Fruit fly (Drosophila melanogaster): ENCODE data around the gene CG8353.
A peak's percentile ranks its signal among the peaks of the same experiment; 100 is the strongest.

CG8353 gene

DNA sequence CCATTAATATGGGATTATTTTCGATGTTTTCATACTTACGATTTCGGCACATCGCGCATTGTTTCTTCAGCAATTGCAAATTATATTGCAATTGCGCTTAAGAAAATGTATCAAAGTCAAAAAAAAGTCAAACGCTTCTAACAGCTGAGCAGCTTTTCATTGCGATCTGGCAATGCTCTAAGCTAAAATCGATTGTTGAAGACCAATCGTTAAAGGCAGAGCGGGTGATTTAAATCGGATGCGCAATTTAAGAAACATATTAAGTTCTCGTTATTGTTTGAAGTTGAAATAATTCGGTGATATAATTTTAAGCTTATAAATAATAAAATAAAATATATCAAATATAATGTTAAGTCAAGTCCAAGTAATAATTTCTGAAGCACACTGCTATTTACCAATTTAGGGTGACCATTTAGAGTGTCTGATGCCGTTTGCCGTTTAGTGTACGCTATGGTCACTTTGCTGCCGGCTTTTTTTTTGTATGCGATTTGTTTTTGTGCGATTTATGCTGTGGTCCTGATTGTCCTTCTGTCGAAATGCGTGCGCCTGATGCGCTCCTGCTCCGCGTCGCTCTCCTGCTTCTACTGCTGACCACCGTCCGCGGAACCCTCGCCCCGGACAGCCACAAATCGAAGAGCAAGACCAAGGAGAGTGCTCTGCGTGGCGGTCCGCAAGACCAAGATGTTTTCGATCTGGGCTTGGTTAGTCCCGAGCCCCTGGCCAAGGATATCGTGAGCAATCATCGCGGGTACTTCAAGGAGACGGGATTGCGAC is 16.9 kb upstream of the CG8353 start, which contains the start of the genes CG8475 and CG8460:
TSS of gene CG8475 (minus strand) at position 162 of the 774 bp plus-strand sequence.
TSS of gene CG8460 (plus strand) at position 437 of the 774 bp plus-strand sequence.
- peak; percentile 18 for TF ChIP-seq Sin3A (optimal IDR thresholded peaks at IDR 0.05)
- TF ChIP-seq nerfin-2 (GFP tag; IDR thresholded peaks at IDR 0.05; ENCODE audit: partially characterized antibody) = no peak
- TF ChIP-seq crp (GFP tag; optimal IDR thresholded peaks at IDR 0.05) = peak; percentile 33 to 90
- no peak for TF ChIP-seq Ssrp (tag; optimal IDR thresholded peaks at IDR 0.05)
- no peak for TF ChIP-seq Spps (tag; optimal IDR thresholded peaks at IDR 0.05)
- TF ChIP-seq vvl (GFP tag; IDR thresholded peaks at IDR 0.05) = no peak
- TF ChIP-seq amos (GFP tag; IDR thresholded peaks at IDR 0.05; ENCODE audit: partially characterized antibody) = peak; percentile 35; the same call in 1 of the 2 replicates
- no peak for TF ChIP-seq Fer1 (GFP tag; optimal IDR thresholded peaks at IDR 0.05)
- no peak for TF ChIP-seq CG31441 (GFP tag; IDR thresholded peaks at IDR 0.05)
- TF ChIP-seq Dfd (GFP tag; optimal IDR thresholded peaks at IDR 0.05) = no peak
- TF ChIP-seq p53 (GFP tag; optimal IDR thresholded peaks at IDR 0.05) = no peak
- no peak for TF ChIP-seq dmrt11E (tag; optimal IDR thresholded peaks at IDR 0.05)
- TF ChIP-seq Ets65A (GFP tag) = peak; percentile 12
- TF ChIP-seq bbx (GFP tag; IDR thresholded peaks at IDR 0.05; ENCODE audit: partially characterized antibody) = no peak
- TF ChIP-seq Hmr (GFP tag; optimal IDR thresholded peaks at IDR 0.05) = no peak
- no peak for TF ChIP-seq CG33213 (GFP tag; optimal IDR thresholded peaks at IDR 0.05)
- peak; percentile 57 for TF ChIP-seq pzg (GFP tag; optimal IDR thresholded peaks at IDR 0.05)
- no peak for TF ChIP-seq ewg (GFP tag; optimal IDR thresholded peaks at IDR 0.05)
- TF ChIP-seq CoRest (tag; optimal IDR thresholded peaks at IDR 0.05) = no peak
- no peak for TF ChIP-seq lilli (GFP tag; optimal IDR thresholded peaks at IDR 0.05)
- TF ChIP-seq dati (GFP tag; IDR thresholded peaks at IDR 0.05) = no peak
- no peak for TF ChIP-seq dysf (GFP tag; IDR thresholded peaks at IDR 0.05)
- no peak for TF ChIP-seq CG8924 (tag; optimal IDR thresholded peaks at IDR 0.05)
- no peak for TF ChIP-seq BtbVII (GFP tag; optimal IDR thresholded peaks at IDR 0.05)
- TF ChIP-seq row (GFP tag; IDR thresholded peaks at IDR 0.05) = 0 out of 3 replicates have a peak, but pooled peaks have one; percentile 20
- TF ChIP-seq CHES-1-like (GFP tag; optimal IDR thresholded peaks at IDR 0.05) = no peak
- peak; percentile 83 for TF ChIP-seq ERR (GFP tag; optimal IDR thresholded peaks at IDR 0.05)
- peak; percentile 66 for TF ChIP-seq CG13287 (GFP tag; IDR thresholded peaks at IDR 0.05; ENCODE audit: partially characterized antibody)
- TF ChIP-seq CG2116 (GFP tag; optimal IDR thresholded peaks at IDR 0.05) = peak; percentile 50
- TF ChIP-seq emc (GFP tag; optimal IDR thresholded peaks at IDR 0.05) = no peak
- TF ChIP-seq CG34422 (GFP tag; IDR thresholded peaks at IDR 0.05) = peak; percentile 78; the same call in 1 of the 3 replicates
- TF ChIP-seq Dp (GFP tag; optimal IDR thresholded peaks at IDR 0.05) = peak; percentile 91
- no peak for TF ChIP-seq trh (GFP tag; optimal IDR thresholded peaks at IDR 0.05)
- no peak for TF ChIP-seq CG1233 (GFP tag; optimal IDR thresholded peaks at IDR 0.05)
- TF ChIP-seq onecut (GFP tag; IDR thresholded peaks at IDR 0.05) = peak; percentile 51
- no peak for TF ChIP-seq Drgx (GFP tag; IDR thresholded peaks at IDR 0.05)
- no peak for TF ChIP-seq CG14965 (GFP tag; optimal IDR thresholded peaks at IDR 0.05; ENCODE audit: borderline replicate concordance)
- peak; percentile 47; the same call in 2 of the 3 replicates for TF ChIP-seq HLH4C (GFP tag; IDR thresholded peaks at IDR 0.05; ENCODE audit: partially characterized antibody)
- TF ChIP-seq Sry-δ (GFP tag; optimal IDR thresholded peaks at IDR 0.05) = peak; percentile 4
- TF ChIP-seq Hmx (GFP tag; optimal IDR thresholded peaks at IDR 0.05) = no peak
- TF ChIP-seq zfh2 (GFP tag; optimal IDR thresholded peaks at IDR 0.05) = no peak
- no peak for TF ChIP-seq CG1602 (GFP tag; optimal IDR thresholded peaks at IDR 0.05)
- no peak for TF ChIP-seq CG17912 (GFP tag; optimal IDR thresholded peaks at IDR 0.05)
- TF ChIP-seq fru (optimal IDR thresholded peaks at IDR 0.05) = no peak
- TF ChIP-seq CG9817 (tag; optimal IDR thresholded peaks at IDR 0.05) = no peak
- TF ChIP-seq org-1 (GFP tag; optimal IDR thresholded peaks at IDR 0.05) = no peak
- TF ChIP-seq jing (GFP tag; optimal IDR thresholded peaks at IDR 0.05) = no peak
- TF ChIP-seq CG34224 (GFP tag; IDR thresholded peaks at IDR 0.05; ENCODE audit: partially characterized antibody) = peak; percentile 57; the same call in 2 of the 3 replicates
- no peak for TF ChIP-seq HLH3B (GFP tag; IDR thresholded peaks at IDR 0.05)
- TF ChIP-seq CG2202 (tag; optimal IDR thresholded peaks at IDR 0.05) = no peak

Data from whole organism, embryonic.